Worm (Caenorhabditis elegans): ENCODE results near the gene Y69A2AR.1.

The Y69A2AR.1 gene

ce11 chrIV:2709590-2710201 is 42.8 kb downstream of the Y69A2AR.1 start (continued):
- TF ChIP-seq ztf-6 (GFP tag; IDR thresholded peaks at IDR 0.05): no peak
- TF ChIP-seq let-526 (GFP tag; IDR thresholded peaks at IDR 0.05): 0 out of 2 replicates have a peak, but pooled peaks have one; percentile 49

- TF ChIP-seq mel-28 (tag; optimal IDR thresholded peaks at IDR 0.05; ENCODE audit: borderline replicate concordance) (no peak), nhr-80 (tag; optimal IDR thresholded peaks at IDR 0.05) (no peak), tbx-9 (tag; optimal IDR thresholded peaks at IDR 0.05; ENCODE audit: borderline replicate concordance) (no peak), atf-7 (tag; optimal IDR thresholded peaks at IDR 0.05) (peak; percentile 24), attf-3 (GFP tag; conservative IDR thresholded peaks at IDR 0.05) (no peak), F49E8.2 (tag; optimal IDR thresholded peaks at IDR 0.05; ENCODE audit: insufficient read depth) (no peak), sdz-38 (tag; optimal IDR thresholded peaks at IDR 0.05) (no peak), D2030.7 (GFP tag; IDR thresholded peaks at IDR 0.05) (0 out of 2 replicates have a peak, but pooled peaks have one; percentile 14), ama-1 (optimal IDR thresholded peaks at IDR 0.05) (peak; percentile 67), ama-1 (GFP tag; optimal IDR thresholded peaks at IDR 0.05) (no peak), die-1 (tag; optimal IDR thresholded peaks at IDR 0.05) (no peak), lag-1 (GFP tag; IDR thresholded peaks at IDR 0.05) (no peak), zim-3 (tag; optimal IDR thresholded peaks at IDR 0.05) (peak; percentile 24), Y67H2A.10 (GFP tag; conservative IDR thresholded peaks at IDR 0.05) (no peak), ztf-26 (tag; optimal IDR thresholded peaks at IDR 0.05) (peak; percentile 19), ZK185.1 (tag; optimal IDR thresholded peaks at IDR 0.05; ENCODE audit: poor library complexity, severe bottlenecking) (peak; percentile 34), T26A5.8 (tag; optimal IDR thresholded peaks at IDR 0.05) (peak; percentile 28), snpc-1.3 (tag; optimal IDR thresholded peaks at IDR 0.05; ENCODE audit: insufficient read depth) (no peak), chd-7 (tag; optimal IDR thresholded peaks at IDR 0.05) (peak; percentile 12)
These were observed 43.5 kb downstream of the Y69A2AR.1 start, which contains the start of gene Y94H6A.10 for ce11 chrIV:2710203-2710935. Gene Y94H6A.10, minus strand, starts transcription at chrIV:2710666.

DNA sequence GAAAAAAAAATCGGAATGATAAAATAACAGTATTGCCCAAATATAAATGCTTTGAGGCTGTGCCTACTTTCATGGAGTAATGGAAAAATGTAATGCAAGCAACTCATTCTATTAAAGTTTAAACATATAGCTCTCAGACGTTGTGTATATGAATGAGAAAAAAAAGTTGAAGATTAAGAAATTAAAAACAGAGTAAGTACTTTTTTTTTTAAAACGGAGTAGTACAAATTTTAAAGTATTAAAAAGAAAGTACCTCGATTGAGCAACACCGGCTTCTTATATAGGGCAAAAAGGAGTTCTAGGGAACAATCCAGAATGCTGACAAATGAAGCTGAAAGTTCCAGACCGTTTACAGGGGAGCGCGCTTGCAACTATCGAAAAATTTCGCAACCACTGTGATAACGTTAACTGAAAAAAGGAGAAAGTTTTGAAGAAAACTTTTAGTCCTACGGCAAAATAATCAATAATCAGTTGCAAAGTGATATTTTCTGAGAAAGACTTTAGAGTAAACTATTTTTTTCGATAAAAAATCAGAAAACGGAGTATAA is 44.3 kb downstream of the Y69A2AR.1 start:
- no peak for TF ChIP-seq fkh-3 (tag; optimal IDR thresholded peaks at IDR 0.05)
- no peak for TF ChIP-seq snpc-4 (GFP tag; optimal IDR thresholded peaks at IDR 0.05)
- peak in 1 of 4 experiments; percentile 5 for TF ChIP-seq snpc-4 (tag; optimal IDR thresholded peaks at IDR 0.05)
- TF ChIP-seq lin-54 (GFP tag; optimal IDR thresholded peaks at IDR 0.05): peak; percentile 2
- TF ChIP-seq tbp1 (GFP tag; optimal IDR thresholded peaks at IDR 0.05): peak; percentile 24
- TF ChIP-seq ceh-79 (tag; optimal IDR thresholded peaks at IDR 0.05): no peak
- peak; percentile 68 for TF ChIP-seq mcd-1 (GFP tag; IDR thresholded peaks at IDR 0.05)
- TF ChIP-seq hsf-1 (GFP tag; IDR thresholded peaks at IDR 0.05): peak; percentile 91
- TF ChIP-seq cebp-1 (GFP tag; IDR thresholded peaks at IDR 0.05): peak; percentile 97
- peak; percentile 96 for TF ChIP-seq cebp-1 (tag; optimal IDR thresholded peaks at IDR 0.05)
- TF ChIP-seq nfyb-1 (GFP tag; IDR thresholded peaks at IDR 0.05): no peak
- TF ChIP-seq ztf-3 (GFP tag; optimal IDR thresholded peaks at IDR 0.05): peak; percentile 17
- TF ChIP-seq rpc-1 (optimal IDR thresholded peaks at IDR 0.05): peak; percentile 12
- TF ChIP-seq rpc-1 (tag; optimal IDR thresholded peaks at IDR 0.05): no peak
- peak in 1 of 2 experiments; percentile 38 for TF ChIP-seq let-607 (tag; optimal IDR thresholded peaks at IDR 0.05)
- no peak for TF ChIP-seq Y56A3A.18 (GFP tag; IDR thresholded peaks at IDR 0.05)
- peak; percentile 15 for TF ChIP-seq nhr-80 (tag; optimal IDR thresholded peaks at IDR 0.05)
- peak; percentile 20 for TF ChIP-seq madf-10 (tag; optimal IDR thresholded peaks at IDR 0.05)

All from whole organism, young adult.